Fruit fly (Drosophila melanogaster): ENCODE results near the gene CG12402.

The CG12402 gene

DNA sequence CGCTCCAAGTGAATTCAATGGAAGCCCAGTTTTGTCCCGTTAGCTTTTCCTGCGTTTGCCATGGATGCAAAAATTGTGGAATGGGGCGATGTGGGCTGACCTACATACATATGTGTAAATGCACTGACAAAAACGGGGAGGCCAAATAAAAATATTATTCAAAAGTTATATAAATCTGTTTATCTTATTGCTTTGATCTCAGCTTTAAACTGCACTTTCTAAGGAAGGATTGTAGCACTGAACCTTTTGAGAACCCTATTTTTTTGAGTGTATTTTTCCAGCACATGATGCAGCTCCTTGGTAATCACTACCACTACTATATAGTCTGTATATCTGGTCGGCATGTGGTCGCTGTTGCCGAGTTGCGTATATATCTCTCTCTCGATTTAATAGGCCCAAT, 31.1 kb downstream of the CG12402 start (continued):
- peak; percentile 69 for TF ChIP-seq Drgx (GFP tag; IDR thresholded peaks at IDR 0.05)
- TF ChIP-seq phol (tag; optimal IDR thresholded peaks at IDR 0.05) = peak; percentile 45
- TF ChIP-seq gt (GFP tag; IDR thresholded peaks at IDR 0.05) = no peak
- TF ChIP-seq vnd (GFP tag; IDR thresholded peaks at IDR 0.05; ENCODE audit: partially characterized antibody) = no peak
- peak; percentile 38; the same call in 1 of the 2 replicates for TF ChIP-seq sob (GFP tag; IDR thresholded peaks at IDR 0.05)
- TF ChIP-seq jing (GFP tag; optimal IDR thresholded peaks at IDR 0.05) = no peak
- TF ChIP-seq kah (GFP tag; optimal IDR thresholded peaks at IDR 0.05) = no peak
- peak; percentile 48; the same call in 1 of the 2 replicates for TF ChIP-seq CG31224 (GFP tag; IDR thresholded peaks at IDR 0.05)
- TF ChIP-seq MBD-R2 (GFP tag; IDR thresholded peaks at IDR 0.05) = 0 out of 2 replicates have a peak, but pooled peaks have one; percentile 11
- TF ChIP-seq NK7.1 (GFP tag; optimal IDR thresholded peaks at IDR 0.05) = no peak
- no peak for TF ChIP-seq Stat92E (GFP tag; optimal IDR thresholded peaks at IDR 0.05)
- no peak for TF ChIP-seq CG13123 (GFP tag; optimal IDR thresholded peaks at IDR 0.05)
- TF ChIP-seq CG11723 (GFP tag; optimal IDR thresholded peaks at IDR 0.05) = no peak
- TF ChIP-seq pum (GFP tag; optimal IDR thresholded peaks at IDR 0.05) = no peak
- 0 out of 2 replicates have a peak, but pooled peaks have one; percentile 12 for TF ChIP-seq Rx (GFP tag; IDR thresholded peaks at IDR 0.05)
- TF ChIP-seq fd96Cb (tag; optimal IDR thresholded peaks at IDR 0.05) = peak; percentile 59
- no peak for TF ChIP-seq CG18262 (tag; optimal IDR thresholded peaks at IDR 0.05)
- TF ChIP-seq CG2875 (GFP tag; optimal IDR thresholded peaks at IDR 0.05) = no peak
- no peak for TF ChIP-seq Usf (GFP tag; optimal IDR thresholded peaks at IDR 0.05)
- TF ChIP-seq insv (GFP tag; optimal IDR thresholded peaks at IDR 0.05) = no peak
- peak; percentile 19 for TF ChIP-seq CG18764 (GFP tag; optimal IDR thresholded peaks at IDR 0.05)
- peak; percentile 13 for TF ChIP-seq Deaf1 (tag; optimal IDR thresholded peaks at IDR 0.05)
- no peak for TF ChIP-seq CG3065 (GFP tag; optimal IDR thresholded peaks at IDR 0.05)
- TF ChIP-seq D19B (GFP tag; optimal IDR thresholded peaks at IDR 0.05) = no peak
- TF ChIP-seq CG3407 (GFP tag; optimal IDR thresholded peaks at IDR 0.05) = no peak
- TF ChIP-seq CG7963 (GFP tag; IDR thresholded peaks at IDR 0.05; ENCODE audit: partially characterized antibody) = no peak
- peak; percentile 34 for TF ChIP-seq CG1233 (GFP tag; optimal IDR thresholded peaks at IDR 0.05)
- TF ChIP-seq CG12769 (tag; optimal IDR thresholded peaks at IDR 0.05) = no peak
- TF ChIP-seq Nf-YA (GFP tag; IDR thresholded peaks at IDR 0.05) = no peak
- no peak for TF ChIP-seq bigmax (GFP tag; optimal IDR thresholded peaks at IDR 0.05)
- TF ChIP-seq abd-A (tag; optimal IDR thresholded peaks at IDR 0.05) = no peak
- peak; percentile 59 for TF ChIP-seq row (GFP tag; IDR thresholded peaks at IDR 0.05)
- peak; percentile 33 for TF ChIP-seq Hr3 (GFP tag; optimal IDR thresholded peaks at IDR 0.05)
- no peak for TF ChIP-seq sna (GFP tag; IDR thresholded peaks at IDR 0.05; ENCODE audit: partially characterized antibody)
- TF ChIP-seq so (GFP tag; IDR thresholded peaks at IDR 0.05) = peak; percentile 52; the same call in 1 of the 3 replicates
- no peak for TF ChIP-seq odd (GFP tag; optimal IDR thresholded peaks at IDR 0.05)
- peak; percentile 23 for TF ChIP-seq nmo (GFP tag; optimal IDR thresholded peaks at IDR 0.05)
- no peak for TF ChIP-seq br (optimal IDR thresholded peaks at IDR 0.05)
- TF ChIP-seq CG12071 (GFP tag; optimal IDR thresholded peaks at IDR 0.05) = peak; percentile 21
- no peak for TF ChIP-seq tx (GFP tag; optimal IDR thresholded peaks at IDR 0.05)
- no peak for TF ChIP-seq Hr39 (optimal IDR thresholded peaks at IDR 0.05)
- no peak for TF ChIP-seq Mes4 (GFP tag; optimal IDR thresholded peaks at IDR 0.05)
- TF ChIP-seq D19A (tag; optimal IDR thresholded peaks at IDR 0.05) = peak; percentile 28
- peak; percentile 6 for TF ChIP-seq Chrac-16 (GFP tag; optimal IDR thresholded peaks at IDR 0.05)
- TF ChIP-seq Bdp1 (GFP tag; optimal IDR thresholded peaks at IDR 0.05) = no peak
- TF ChIP-seq CG34376 (GFP tag; optimal IDR thresholded peaks at IDR 0.05) = no peak
- no peak for TF ChIP-seq dimm (GFP tag; IDR thresholded peaks at IDR 0.05)
- TF ChIP-seq CG31365 (tag; optimal IDR thresholded peaks at IDR 0.05) = no peak
- no peak for TF ChIP-seq caup (GFP tag; optimal IDR thresholded peaks at IDR 0.05; ENCODE audit: severe bottlenecking)
- no peak for TF ChIP-seq prd (optimal IDR thresholded peaks at IDR 0.05)
- TF ChIP-seq prd (GFP tag; IDR thresholded peaks at IDR 0.05) = peak; percentile 78
- TF ChIP-seq Fer1 (GFP tag; optimal IDR thresholded peaks at IDR 0.05) = peak; percentile 48
